Worm (Caenorhabditis elegans): ENCODE results near the gene cccp-1.

DNA sequence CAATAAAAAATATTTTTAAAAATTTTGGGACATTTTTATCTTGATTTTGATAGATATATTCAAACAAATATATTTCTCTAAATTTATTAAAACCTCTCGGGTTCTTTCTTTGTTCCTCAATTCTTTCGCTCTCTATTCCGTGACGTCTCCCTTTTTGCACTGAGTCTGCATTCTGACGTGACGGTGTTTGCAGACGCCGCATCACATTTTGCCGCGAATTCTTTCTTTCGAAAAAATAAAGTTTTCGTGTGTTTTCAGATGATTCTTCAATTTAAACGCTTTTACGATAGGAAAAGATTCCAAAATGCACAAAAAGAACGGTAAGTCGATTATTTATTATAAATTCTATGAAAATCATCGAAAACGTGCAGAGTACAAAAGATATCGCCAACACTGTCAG, 55.4 kb downstream of the cccp-1 start:
- TF ChIP-seq ztf-29 (GFP tag; IDR thresholded peaks at IDR 0.05), result no peak
- TF ChIP-seq ref-1 (GFP tag; conservative IDR thresholded peaks at IDR 0.05), result no peak

All from whole organism, midembryonic.